Worm (Caenorhabditis elegans) whole organism, L3 larva: Measurements from ENCODE around the gene tre-2.
A peak's percentile ranks its signal among the peaks of the same experiment; 100 is the strongest.

ENCODE experiments used
- R02D3.7 ChIP-seq: fragments of 150-350 bp; optimal IDR thresholded peaks from 2 replicates; lab custom pipeline; 2014; ENCODE audit warnings: missing biosample characterization, missing genetic modification characterization
- ZK546.5 ChIP-seq: sonication (generic microtip); optimal IDR thresholded peaks from 2 replicates; lab custom pipeline; 2017; ENCODE audit warnings: missing biosample characterization, missing genetic modification characterization
- aly-2 ChIP-seq: fragments of 150-350 bp; optimal IDR thresholded peaks from 2 replicates; lab custom pipeline; 2014; ENCODE audit warnings: missing biosample characterization, missing genetic modification characterization
- ama-1 ChIP-seq: fragments of 150-350 bp; optimal IDR thresholded peaks from 2 replicates; lab custom pipeline; 2018
- ceh-16 ChIP-seq: sonication (generic microtip); optimal IDR thresholded peaks from 2 replicates; lab custom pipeline; 2017; ENCODE audit warnings: missing biosample characterization, missing genetic modification characterization
- ceh-28 ChIP-seq: fragments of 150-350 bp; optimal IDR thresholded peaks from 2 replicates; lab custom pipeline; 2014; ENCODE audit warnings: missing biosample characterization, missing genetic modification reagents, missing genetic modification characterization
- ceh-82 ChIP-seq: fragments of 150-350 bp; optimal IDR thresholded peaks from 2 replicates; lab custom pipeline; 2014; ENCODE audit warnings: missing biosample characterization, missing genetic modification characterization
- ceh-9 ChIP-seq: sonication (generic microtip); optimal IDR thresholded peaks from 2 replicates; lab custom pipeline; 2018; ENCODE audit warnings: missing biosample characterization, missing genetic modification characterization
- daf-12 ChIP-seq: fragments of 150-350 bp; optimal IDR thresholded peaks from 2 replicates; lab custom pipeline; 2014; ENCODE audit warnings: missing biosample characterization, missing genetic modification reagents, missing genetic modification characterization
- egl-27 ChIP-seq: sonication (generic microtip); optimal IDR thresholded peaks from 4 replicates; lab custom pipeline; 2017; ENCODE audit warnings: missing biosample characterization, missing genetic modification reagents, missing genetic modification characterization
- egl-5 ChIP-seq: fragments of 150-350 bp; optimal IDR thresholded peaks from 2 replicates; lab custom pipeline; 2017; ENCODE audit warnings: missing biosample characterization, missing genetic modification reagents, missing genetic modification characterization, inconsistent platforms
- elt-1 ChIP-seq: fragments of 150-350 bp; optimal IDR thresholded peaks from 2 replicates; lab custom pipeline; 2014; ENCODE audit warnings: missing biosample characterization, missing genetic modification characterization
- elt-2 ChIP-seq: sonication (generic microtip); optimal IDR thresholded peaks from 2 replicates; lab custom pipeline; 2016; ENCODE audit warnings: missing genetic modification reagents, mild to moderate bottlenecking, missing genetic modification characterization, missing compliant biosample characterization
- elt-3 ChIP-seq, 3 experiments: fragments of 150-350 bp in 1 of 3; sonication (generic microtip) in 2 of 3; optimal IDR thresholded peaks; 2 replicates in 2 of 3; 4 replicates in 1 of 3; lab custom pipeline; 2014 to 2017; ENCODE audit warnings: missing biosample characterization in 3 of 3, missing genetic modification characterization in 3 of 3
- eor-1 ChIP-seq, 2 experiments: fragments of 150-350 bp; optimal IDR thresholded peaks; 2 replicates each; lab custom pipeline; 2014 to 2018; ENCODE audit warnings: missing biosample characterization in 2 of 2, missing genetic modification characterization in 2 of 2
- fkh-10 ChIP-seq: sonication (generic microtip); optimal IDR thresholded peaks from 2 replicates; lab custom pipeline; 2017; ENCODE audit warnings: missing biosample characterization, missing genetic modification reagents, missing genetic modification characterization
- fkh-2 ChIP-seq: fragments of 150-350 bp; optimal IDR thresholded peaks from 2 replicates; lab custom pipeline; 2014; ENCODE audit warnings: missing biosample characterization, missing genetic modification reagents, missing genetic modification characterization
- fos-1 ChIP-seq: fragments of 150-350 bp; optimal IDR thresholded peaks from 2 replicates; lab custom pipeline; 2014; ENCODE audit warnings: missing biosample characterization, missing genetic modification characterization
- hmg-11 ChIP-seq: sonication (generic microtip); optimal IDR thresholded peaks from 2 replicates; lab custom pipeline; 2016; ENCODE audit warnings: missing genetic modification characterization, missing compliant biosample characterization
- jun-1 ChIP-seq: fragments of 150-350 bp; optimal IDR thresholded peaks from 2 replicates; lab custom pipeline; 2014; ENCODE audit warnings: missing biosample characterization, missing genetic modification reagents, missing genetic modification characterization
- lin-15B ChIP-seq: fragments of 150-350 bp; optimal IDR thresholded peaks from 2 replicates; lab custom pipeline; 2014; ENCODE audit warnings: missing biosample characterization, missing genetic modification characterization
- lin-39 ChIP-seq: fragments of 150-350 bp; optimal IDR thresholded peaks from 2 replicates; lab custom pipeline; 2018; ENCODE audit warnings: missing biosample characterization, missing genetic modification reagents, missing genetic modification characterization
- lsy-12 ChIP-seq: sonication (generic microtip); optimal IDR thresholded peaks from 2 replicates; lab custom pipeline; 2016; ENCODE audit warnings: mild to moderate bottlenecking, missing genetic modification characterization, missing compliant biosample characterization
- mdl-1 ChIP-seq: fragments of 150-350 bp; optimal IDR thresholded peaks from 2 replicates; lab custom pipeline; 2014; ENCODE audit warnings: missing biosample characterization, missing genetic modification characterization
- mml-1 ChIP-seq: fragments of 150-350 bp; sonication (generic microtip); optimal IDR thresholded peaks from 3 replicates; lab custom pipeline; 2014; ENCODE audit warnings: missing biosample characterization, missing genetic modification characterization
- nfya-1 ChIP-seq: sonication (generic microtip); optimal IDR thresholded peaks from 2 replicates; lab custom pipeline; 2017; ENCODE audit warnings: missing genetic modification characterization, mild to moderate bottlenecking, missing compliant biosample characterization, antibody characterized with exemption, moderate library complexity; ENCODE audit not compliant: insufficient read depth
- nhr-11 ChIP-seq: fragments of 150-350 bp; optimal IDR thresholded peaks from 2 replicates; lab custom pipeline; 2014; ENCODE audit warnings: missing biosample characterization, missing genetic modification characterization
- nhr-12 ChIP-seq: fragments of 150-350 bp; optimal IDR thresholded peaks from 2 replicates; lab custom pipeline; 2014; ENCODE audit warnings: missing biosample characterization, missing genetic modification characterization
- nhr-23 ChIP-seq: fragments of 150-350 bp; optimal IDR thresholded peaks from 2 replicates; lab custom pipeline; 2014; ENCODE audit warnings: missing biosample characterization, missing genetic modification reagents, missing genetic modification characterization
- nhr-237 ChIP-seq: fragments of 150-350 bp; optimal IDR thresholded peaks from 2 replicates; lab custom pipeline; 2014; ENCODE audit warnings: missing biosample characterization, missing genetic modification characterization
- nhr-25 ChIP-seq: sonication (generic microtip); optimal IDR thresholded peaks from 2 replicates; lab custom pipeline; 2017; ENCODE audit warnings: missing biosample characterization, missing genetic modification characterization
- nhr-28 ChIP-seq: fragments of 150-350 bp; optimal IDR thresholded peaks from 2 replicates; lab custom pipeline; 2014; ENCODE audit warnings: missing biosample characterization, missing genetic modification characterization
- nhr-43 ChIP-seq: sonication (generic microtip); optimal IDR thresholded peaks from 2 replicates; lab custom pipeline; 2016; ENCODE audit warnings: mild to moderate bottlenecking, missing genetic modification characterization, missing compliant biosample characterization; ENCODE audit not compliant: poor library complexity, severe bottlenecking
- nhr-67 ChIP-seq: fragments of 150-350 bp; optimal IDR thresholded peaks from 2 replicates; lab custom pipeline; 2014; ENCODE audit warnings: missing biosample characterization, missing genetic modification characterization
- nhr-76 ChIP-seq: fragments of 150-350 bp; sonication (generic microtip); optimal IDR thresholded peaks from 5 replicates; lab custom pipeline; 2014; ENCODE audit warnings: missing biosample characterization, missing genetic modification characterization
- nhr-77 ChIP-seq: fragments of 150-350 bp; optimal IDR thresholded peaks from 2 replicates; lab custom pipeline; 2014; ENCODE audit warnings: missing biosample characterization, missing genetic modification characterization
- pha-4 ChIP-seq: fragments of 150-350 bp; optimal IDR thresholded peaks from 2 replicates; lab custom pipeline; 2014; ENCODE audit warnings: missing biosample characterization, missing genetic modification reagents, missing genetic modification characterization
- pqm-1 ChIP-seq: fragments of 150-350 bp; optimal IDR thresholded peaks from 2 replicates; lab custom pipeline; 2017; ENCODE audit warnings: missing biosample characterization, missing genetic modification characterization, inconsistent platforms
- sea-2 ChIP-seq: fragments of 150-350 bp; sonication (generic microtip); optimal IDR thresholded peaks from 4 replicates; lab custom pipeline; 2014; ENCODE audit warnings: missing biosample characterization, missing genetic modification reagents, missing genetic modification characterization
- skn-1 ChIP-seq: fragments of 150-350 bp; optimal IDR thresholded peaks from 2 replicates; lab custom pipeline; 2014; ENCODE audit warnings: missing biosample characterization, missing genetic modification characterization
- snpc-4 ChIP-seq: fragments of 150-350 bp; optimal IDR thresholded peaks from 2 replicates; lab custom pipeline; 2014; ENCODE audit warnings: missing biosample characterization, missing genetic modification characterization
- tbx-2 ChIP-seq: sonication (generic microtip); optimal IDR thresholded peaks from 2 replicates; lab custom pipeline; 2016; ENCODE audit warnings: mild to moderate bottlenecking, missing genetic modification characterization, missing compliant biosample characterization
- unc-39 ChIP-seq: sonication (generic microtip); optimal IDR thresholded peaks from 4 replicates; lab custom pipeline; 2017; ENCODE audit warnings: missing biosample characterization, missing genetic modification characterization
- unc-62 ChIP-seq: fragments of 150-350 bp; sonication (generic microtip); optimal IDR thresholded peaks from 4 replicates; lab custom pipeline; 2014; ENCODE audit warnings: missing biosample characterization, missing genetic modification reagents, missing genetic modification characterization
- zag-1 ChIP-seq: fragments of 150-350 bp; optimal IDR thresholded peaks from 2 replicates; lab custom pipeline; 2014; ENCODE audit warnings: missing biosample characterization, missing genetic modification characterization
- ztf-11 ChIP-seq: fragments of 150-350 bp; optimal IDR thresholded peaks from 2 replicates; lab custom pipeline; 2014; ENCODE audit warnings: missing biosample characterization, missing genetic modification characterization
- ztf-4 ChIP-seq: fragments of 150-350 bp; optimal IDR thresholded peaks from 2 replicates; lab custom pipeline; 2014; ENCODE audit warnings: missing biosample characterization, missing genetic modification characterization

The tre-2 gene

ce11 chrIV:6919318-6919717 lies 36.1 kb upstream of the tre-2 start, which contains the start of gene ruvb-2:
Gene ruvb-2, minus strand, starts transcription at chrIV:6919406.
- TF ChIP-seq sea-2 (GFP tag; lab: Kevin White, UChicago) (no peak), fkh-2 (tag; lab: Kevin White, UChicago) (no peak), R02D3.7 (peak; percentile 76), aly-2 (tag; lab: Kevin White, UChicago) (no peak), ztf-11 (tag; lab: Kevin White, UChicago) (no peak), pha-4 (tag; lab: Kevin White, UChicago) (peak; percentile 93), nhr-12 (tag; lab: Kevin White, UChicago) (no peak), unc-39 (tag; lab: Kevin White, UChicago) (no peak), skn-1 (tag; lab: Kevin White, UChicago) (no peak), ceh-16 (tag; lab: Kevin White, UChicago) (no peak), pqm-1 (peak; percentile 21), elt-2 (tag; lab: Kevin White, UChicago) (peak; percentile 62), nhr-43 (tag; lab: Kevin White, UChicago) (peak; percentile 86), elt-3 (tag; optimal IDR thresholded peaks at IDR 0.05; lab: Kevin White, UChicago) (no peak), nhr-25 (tag; lab: Kevin White, UChicago) (peak; percentile 80), nhr-77 (tag; lab: Kevin White, UChicago) (no peak), ama-1 (lab: Kevin White, UChicago) (peak; percentile 32), eor-1 (tag; optimal IDR thresholded peaks at IDR 0.05; lab: Kevin White, UChicago) (no peak), nfya-1 (tag; lab: Kevin White, UChicago) (peak; percentile 91), snpc-4 (tag; lab: Kevin White, UChicago) (peak; percentile 92), lin-39 (tag; lab: Kevin White, UChicago) (peak; percentile 60), nhr-237 (tag; lab: Kevin White, UChicago) (no peak), fkh-10 (GFP tag; lab: Kevin White, UChicago) (peak; percentile 70), unc-62 (GFP tag; lab: Kevin White, UChicago) (no peak), ceh-82 (peak; percentile 26), egl-5 (tag; lab: Kevin White, UChicago) (peak; percentile 38), nhr-23 (tag; lab: Kevin White, UChicago) (peak; percentile 94), nhr-11 (tag; lab: Kevin White, UChicago) (no peak), egl-27 (tag; lab: Kevin White, UChicago) (no peak), ceh-9 (tag; lab: Kevin White, UChicago) (no peak), fos-1 (tag; lab: Kevin White, UChicago) (no peak), hmg-11 (peak; percentile 73), ztf-4 (no peak), mdl-1 (tag; lab: Kevin White, UChicago) (peak; percentile 52), mml-1 (tag; lab: Kevin White, UChicago) (no peak), nhr-76 (tag; lab: Kevin White, UChicago) (no peak), lin-15B (tag; lab: Kevin White, UChicago) (peak; percentile 95), lsy-12 (peak; percentile 78), zag-1 (no peak), daf-12 (no peak), jun-1 (tag; lab: Kevin White, UChicago) (peak; percentile 61), nhr-67 (tag; lab: Kevin White, UChicago) (no peak), tbx-2 (peak; percentile 68), elt-1 (tag; lab: Kevin White, UChicago) (no peak), ZK546.5 (tag; lab: Kevin White, UChicago) (no peak), nhr-28 (tag; lab: Kevin White, UChicago) (no peak), ceh-28 (tag; lab: Kevin White, UChicago) (peak; percentile 27)
